Worm (Caenorhabditis elegans) whole organism, L4/young adult: ENCODE data around the gene C53A5.13.

Source experiments
- W03F9.2 ChIP-seq: fragments of 150-350 bp; optimal IDR thresholded peaks from 2 replicates; lab custom pipeline; 2014; ENCODE audit warnings: missing biosample characterization, missing genetic modification characterization
- him-1 ChIP-seq: sonication (generic microtip); optimal IDR thresholded peaks from 2 replicates; lab custom pipeline; 2016; ENCODE audit warnings: missing genotype, missing genetic modification reagents, missing genetic modification characterization, missing compliant biosample characterization

- TF ChIP-seq him-1 (tag; lab: Kevin White, UChicago) (no peak), W03F9.2 (tag; lab: Kevin White, UChicago) (no peak)
Observed at ce11 chrV:14599972-14600371, 53.3 kb downstream of the C53A5.13 start, which contains the start of gene glb-22.
